Worm (Caenorhabditis elegans) whole organism, young adult: ENCODE results near the gene lin-14.

ENCODE experiments used
- B0261.1 ChIP-seq: sonication (generic microtip); optimal IDR thresholded peaks from 2 replicates; lab custom pipeline; 2016; ENCODE audit warnings: mild to moderate bottlenecking, missing genetic modification characterization, moderate library complexity, missing compliant biosample characterization
- B0336.3 ChIP-seq: fragments of 200-800 bp; sonication (Bioruptor generic); IDR thresholded peaks from 2 replicates; pipeline ENCODE4 v1.3.6; 2022; ENCODE audit warnings: missing genetic modification characterization, missing compliant biosample characterization
- C17E4.6 ChIP-seq: fragments of 200-800 bp; sonication (Bioruptor generic); IDR thresholded peaks from 2 replicates; pipeline ENCODE4 v1.3.6; 2022; ENCODE audit warnings: missing genetic modification reagents, missing genetic modification characterization, missing compliant biosample characterization
- F22D6.2 ChIP-seq: sonication (generic microtip); optimal IDR thresholded peaks from 2 replicates; lab custom pipeline; 2016; ENCODE audit warnings: mild to moderate bottlenecking, missing genetic modification characterization, missing compliant biosample characterization
- K11D2.4 ChIP-seq: fragments of 200-800 bp; sonication (Bioruptor generic); IDR thresholded peaks from 2 replicates; pipeline ENCODE4 v1.3.6; 2022; ENCODE audit warnings: missing genetic modification reagents, missing genetic modification characterization, missing compliant biosample characterization
- K12H6.12 ChIP-seq: fragments of 200-800 bp; sonication (Bioruptor generic); optimal IDR thresholded peaks from 2 replicates; lab custom pipeline; 2018; ENCODE audit warnings: mild to moderate bottlenecking, missing genetic modification characterization, missing compliant biosample characterization
- Y56A3A.18 ChIP-seq: fragments of 200-800 bp; sonication (Bioruptor generic); IDR thresholded peaks from 2 replicates; pipeline ENCODE4 v1.3.6; 2022; ENCODE audit warnings: missing genetic modification reagents, missing genetic modification characterization, missing compliant biosample characterization
- ZK185.1 ChIP-seq: sonication (generic microtip); optimal IDR thresholded peaks from 2 replicates; lab custom pipeline; 2016; ENCODE audit warnings: mild to moderate bottlenecking, missing genetic modification characterization, missing compliant biosample characterization; ENCODE audit not compliant: poor library complexity, severe bottlenecking
- akir-1 ChIP-seq: fragments of 200-800 bp; sonication (Bioruptor generic); optimal IDR thresholded peaks from 2 replicates; lab custom pipeline; 2018; ENCODE audit warnings: mild to moderate bottlenecking, missing genetic modification characterization, moderate library complexity, missing compliant biosample characterization
- attf-5 ChIP-seq: fragments of 200-800 bp; sonication (Bioruptor generic); optimal IDR thresholded peaks from 2 replicates; lab custom pipeline; 2018; ENCODE audit warnings: mild to moderate bottlenecking, missing genetic modification characterization, missing compliant biosample characterization
- attf-6 ChIP-seq: fragments of 200-800 bp; sonication (Bioruptor generic); IDR thresholded peaks from 2 replicates; pipeline ENCODE4 v1.3.6; 2022; ENCODE audit warnings: missing genetic modification reagents, missing genetic modification characterization, missing compliant biosample characterization
- bed-1 ChIP-seq: fragments of 200-800 bp; sonication (Bioruptor generic); IDR thresholded peaks from 2 replicates; pipeline ENCODE4 v1.3.6; 2022; ENCODE audit warnings: missing genetic modification reagents, missing genetic modification characterization, missing compliant biosample characterization
- ccch-3 ChIP-seq: fragments of 200-800 bp; sonication (Bioruptor generic); optimal IDR thresholded peaks from 2 replicates; lab custom pipeline; 2018; ENCODE audit warnings: mild to moderate bottlenecking, missing genetic modification characterization, missing compliant biosample characterization
- cebp-1 ChIP-seq, 2 experiments: fragments of 200-800 bp in 1 of 2; sonication (Bioruptor generic) in 1 of 2; sonication (generic microtip) in 1 of 2; IDR thresholded peaks in 1 of 2; optimal IDR thresholded peaks in 1 of 2; 2 replicates each; pipeline versions ENCODE4 v1.3.6 to Lab custom; 2017 to 2022; ENCODE audit warnings: missing compliant biosample characterization in 2 of 2, missing genetic modification characterization in 2 of 2, mild to moderate bottlenecking in 1 of 2, missing genetic modification reagents in 1 of 2, moderate library complexity in 1 of 2
- ceh-27 ChIP-seq: fragments of 200-800 bp; sonication (Bioruptor generic); optimal IDR thresholded peaks from 2 replicates; lab custom pipeline; 2018; ENCODE audit warnings: mild to moderate bottlenecking, missing genetic modification characterization, moderate library complexity, missing compliant biosample characterization
- ceh-58 ChIP-seq: fragments of 200-800 bp; sonication (Bioruptor generic); IDR thresholded peaks from 2 replicates; pipeline ENCODE4 v1.3.6; 2022; ENCODE audit warnings: missing genetic modification characterization, missing compliant biosample characterization
- ceh-91 ChIP-seq: fragments of 200-800 bp; sonication (Bioruptor generic); IDR thresholded peaks from 2 replicates; pipeline ENCODE4 v1.3.6; 2022; ENCODE audit warnings: missing genetic modification reagents, missing genetic modification characterization, missing compliant biosample characterization
- chd-7 ChIP-seq: sonication (generic microtip); optimal IDR thresholded peaks from 2 replicates; lab custom pipeline; 2016; ENCODE audit warnings: mild to moderate bottlenecking, missing genetic modification characterization, moderate library complexity, missing compliant biosample characterization
- dox-1 ChIP-seq: fragments of 200-800 bp; sonication (Bioruptor generic); IDR thresholded peaks from 2 replicates; pipeline ENCODE4 v1.3.6; 2022; ENCODE audit warnings: missing genetic modification reagents, missing genetic modification characterization, missing compliant biosample characterization
- gei-17 ChIP-seq: fragments of 200-800 bp; sonication (Bioruptor generic); optimal IDR thresholded peaks from 2 replicates; lab custom pipeline; 2018; ENCODE audit warnings: mild to moderate bottlenecking, missing genetic modification characterization, missing compliant biosample characterization
- hmg-1.2 ChIP-seq: fragments of 200-800 bp; sonication (Bioruptor generic); IDR thresholded peaks from 2 replicates; pipeline ENCODE4 v1.3.6; 2022; ENCODE audit warnings: missing genetic modification reagents, missing genetic modification characterization, missing compliant biosample characterization
- hsf-1 ChIP-seq: fragments of 200-800 bp; sonication (Bioruptor generic); IDR thresholded peaks from 2 replicates; pipeline ENCODE4 v1.3.6; 2022; ENCODE audit warnings: missing genetic modification reagents, missing genetic modification characterization, missing compliant biosample characterization
- let-607 ChIP-seq, 2 experiments: fragments of 200-800 bp in 1 of 2; sonication (Bioruptor generic) in 1 of 2; sonication (generic microtip) in 1 of 2; optimal IDR thresholded peaks; 2 replicates each; lab custom pipeline; 2016 to 2018; ENCODE audit warnings: mild to moderate bottlenecking in 2 of 2, missing compliant biosample characterization in 2 of 2, missing genetic modification characterization in 2 of 2, moderate library complexity in 2 of 2, missing genotype in 1 of 2
- lin-35 ChIP-seq, 3 experiments: fragments of 150-350 bp in 2 of 3; sonication (generic microtip) in 1 of 3; optimal IDR thresholded peaks; 2 replicates each; lab custom pipeline; 2014 to 2018; ENCODE audit warnings: missing biosample characterization in 3 of 3, missing genetic modification characterization in 3 of 3, missing genetic modification reagents in 3 of 3
- lin-40 ChIP-seq: sonication (generic microtip); optimal IDR thresholded peaks from 2 replicates; lab custom pipeline; 2016; ENCODE audit warnings: missing genetic modification characterization, mild to moderate bottlenecking, missing compliant biosample characterization, missing genotype, missing genetic modification reagents
- lir-1 ChIP-seq: fragments of 200-800 bp; sonication (Bioruptor generic); conservative IDR thresholded peaks from 2 replicates; pipeline ENCODE4 v1.3.6; 2022; ENCODE audit warnings: missing genetic modification reagents, missing genetic modification characterization, missing compliant biosample characterization
- madf-8 ChIP-seq: fragments of 200-800 bp; sonication (Bioruptor generic); conservative IDR thresholded peaks from 2 replicates; pipeline ENCODE4 v1.3.6; 2022; ENCODE audit warnings: missing genetic modification reagents, missing genetic modification characterization, missing compliant biosample characterization
- nfya-2 ChIP-seq: fragments of 200-800 bp; sonication (Bioruptor generic); IDR thresholded peaks from 2 replicates; pipeline ENCODE4 v1.3.6; 2022; ENCODE audit warnings: missing genetic modification reagents, missing genetic modification characterization, missing compliant biosample characterization
- nfyb-1 ChIP-seq: fragments of 200-800 bp; sonication (Bioruptor generic); IDR thresholded peaks from 2 replicates; pipeline ENCODE4 v1.3.6; 2022; ENCODE audit warnings: missing genetic modification reagents, missing genetic modification characterization, missing compliant biosample characterization
- nhr-80 ChIP-seq: sonication (generic microtip); optimal IDR thresholded peaks from 2 replicates; lab custom pipeline; 2016; ENCODE audit warnings: missing genetic modification characterization, missing compliant biosample characterization
- rcor-1 ChIP-seq: fragments of 200-800 bp; sonication (Bioruptor generic); IDR thresholded peaks from 2 replicates; pipeline ENCODE4 v1.3.6; 2022; ENCODE audit warnings: missing genetic modification reagents, missing genetic modification characterization, missing compliant biosample characterization
- repo-1 ChIP-seq: sonication (generic microtip); optimal IDR thresholded peaks from 2 replicates; lab custom pipeline; 2017; ENCODE audit warnings: mild to moderate bottlenecking, missing genetic modification characterization, missing compliant biosample characterization
- snpc-4 ChIP-seq, 5 experiments: fragments of 150-350 bp in 1 of 5; sonication (generic microtip) in 4 of 5; optimal IDR thresholded peaks; 2 replicates each; lab custom pipeline; 2014 to 2018; ENCODE audit warnings: missing genetic modification characterization in 5 of 5, missing biosample characterization in 3 of 5, antibody characterized with exemption in 2 of 5, mild to moderate bottlenecking in 2 of 5, missing compliant biosample characterization in 2 of 5, missing genotype in 2 of 5, moderate library complexity in 2 of 5, missing genetic modification reagents in 1 of 5
- somi-1 ChIP-seq: fragments of 200-800 bp; sonication (Bioruptor generic); optimal IDR thresholded peaks from 2 replicates; lab custom pipeline; 2018; ENCODE audit warnings: mild to moderate bottlenecking, missing genetic modification characterization, missing compliant biosample characterization
- tbp1 ChIP-seq: fragments of 200-800 bp; sonication (Bioruptor generic); optimal IDR thresholded peaks from 2 replicates; lab custom pipeline; 2018; ENCODE audit warnings: mild to moderate bottlenecking, missing genetic modification characterization, missing compliant biosample characterization
- tbx-9 ChIP-seq: sonication (generic microtip); optimal IDR thresholded peaks from 2 replicates; lab custom pipeline; 2016; ENCODE audit warnings: borderline replicate concordance, missing genetic modification characterization, inconsistent platforms, missing compliant biosample characterization
- tlf-1 ChIP-seq: fragments of 200-800 bp; sonication (Bioruptor generic); optimal IDR thresholded peaks from 2 replicates; lab custom pipeline; 2018; ENCODE audit warnings: mild to moderate bottlenecking, missing genetic modification characterization, missing compliant biosample characterization
- unc-62 ChIP-seq: fragments of 150-350 bp; optimal IDR thresholded peaks from 2 replicates; lab custom pipeline; 2014; ENCODE audit warnings: missing biosample characterization, missing genetic modification reagents, missing genetic modification characterization
- ztf-22 ChIP-seq: fragments of 200-800 bp; sonication (Bioruptor generic); optimal IDR thresholded peaks from 2 replicates; lab custom pipeline; 2018; ENCODE audit warnings: mild to moderate bottlenecking, missing genetic modification characterization, moderate library complexity, missing compliant biosample characterization
- ztf-26 ChIP-seq: sonication (generic microtip); optimal IDR thresholded peaks from 2 replicates; lab custom pipeline; 2017; ENCODE audit warnings: missing genetic modification characterization, missing compliant biosample characterization
- ztf-6 ChIP-seq: fragments of 200-800 bp; sonication (Bioruptor generic); IDR thresholded peaks from 2 replicates; pipeline ENCODE4 v1.3.6; 2022; ENCODE audit warnings: missing genetic modification reagents, missing genetic modification characterization, missing compliant biosample characterization

The lin-14 gene

DNA sequence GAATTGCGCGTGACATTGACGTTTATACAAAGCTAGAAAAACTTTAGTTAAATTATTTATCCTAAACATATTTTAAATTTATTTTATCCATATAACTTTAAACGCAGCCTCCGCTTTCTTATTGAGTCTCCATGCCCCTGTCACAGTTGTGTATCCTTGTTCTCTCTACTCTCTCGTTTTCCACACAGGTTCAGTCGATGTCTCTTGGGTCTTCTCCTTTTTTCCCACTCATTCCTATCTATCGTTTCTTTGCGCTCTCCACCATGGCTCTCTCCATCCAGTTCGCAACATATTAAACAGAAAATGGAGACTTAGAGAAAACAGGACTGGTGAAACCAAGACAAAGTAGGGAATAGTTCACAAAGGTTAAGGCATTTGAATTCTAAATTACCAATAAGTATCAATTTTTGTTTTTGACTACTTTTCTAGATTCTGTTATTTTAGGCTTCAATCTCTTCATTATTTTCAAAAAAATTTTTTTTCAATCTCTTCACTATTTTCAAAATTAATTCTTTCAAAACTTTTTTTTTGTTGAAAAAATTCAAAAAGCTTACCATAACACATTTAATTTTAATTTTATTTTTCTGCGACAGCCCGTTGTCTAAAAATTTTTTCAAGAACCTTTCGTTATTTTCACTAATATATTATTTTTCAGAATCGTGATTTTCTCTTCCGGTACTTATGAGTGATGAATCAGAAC, 56.8 kb downstream of the lin-14 start, which contains the start of gene sdc-2:
Gene sdc-2 (plus strand): TSS at position 650 of the 700 bp plus-strand sequence.
- TF ChIP-seq attf-6 (GFP tag; lab: Robert Waterston, UW) (no peak), nfya-2 (GFP tag; lab: Robert Waterston, UW) (no peak), ZK185.1 (tag; lab: Kevin White, UChicago) (peak; percentile 65), rcor-1 (GFP tag; lab: Robert Waterston, UW) (peak; percentile 73), akir-1 (peak; percentile 11), nhr-80 (tag; lab: Kevin White, UChicago) (peak; percentile 77), repo-1 (tag; lab: Kevin White, UChicago) (peak; percentile 63), K12H6.12 (tag; lab: Kevin White, UChicago) (peak; percentile 37), tbx-9 (tag; lab: Kevin White, UChicago) (no peak), snpc-4 (GFP tag; optimal IDR thresholded peaks at IDR 0.05; lab: Kevin White, UChicago) (no peak), snpc-4 (tag; optimal IDR thresholded peaks at IDR 0.05; lab: Kevin White, UChicago) (peak in 2 of 4 experiments; percentile 3 to 38), bed-1 (GFP tag; lab: Robert Waterston, UW) (no peak), ztf-6 (GFP tag; lab: Robert Waterston, UW) (no peak), ztf-26 (tag; lab: Kevin White, UChicago) (peak; percentile 66), C17E4.6 (GFP tag; lab: Robert Waterston, UW) (no peak), B0261.1 (tag; lab: Kevin White, UChicago) (peak; percentile 22), dox-1 (peak; percentile 86), tbp1 (GFP tag; lab: Kevin White, UChicago) (peak; percentile 64), lin-35 (GFP tag; optimal IDR thresholded peaks at IDR 0.05; lab: Kevin White, UChicago) (peak in 1 of 3 experiments; percentile 83), somi-1 (GFP tag; lab: Kevin White, UChicago) (peak; percentile 64), attf-5 (GFP tag; lab: Kevin White, UChicago) (peak; percentile 20), unc-62 (peak; percentile 2), ccch-3 (GFP tag; lab: Kevin White, UChicago) (no peak), F22D6.2 (tag; lab: Kevin White, UChicago) (no peak), lin-40 (tag; lab: Kevin White, UChicago) (peak; percentile 91), B0336.3 (peak; percentile 66), madf-8 (GFP tag; lab: Robert Waterston, UW) (no peak), ceh-58 (GFP tag; lab: Robert Waterston, UW) (no peak), cebp-1 (GFP tag; IDR thresholded peaks at IDR 0.05; lab: Robert Waterston, UW) (no peak), cebp-1 (tag; optimal IDR thresholded peaks at IDR 0.05; lab: Kevin White, UChicago) (peak; percentile 84), ceh-91 (GFP tag; lab: Robert Waterston, UW) (no peak), ceh-27 (peak; percentile 45), chd-7 (tag; lab: Kevin White, UChicago) (no peak), K11D2.4 (GFP tag; lab: Robert Waterston, UW) (peak; percentile 69; the same call in 1 of the 2 replicates), lir-1 (GFP tag; lab: Robert Waterston, UW) (0 out of 2 replicates have a peak, but pooled peaks have one; percentile 18), nfyb-1 (GFP tag; lab: Robert Waterston, UW) (peak; percentile 61; the same call in 1 of the 2 replicates), ztf-22 (GFP tag; lab: Kevin White, UChicago) (no peak), Y56A3A.18 (GFP tag; lab: Robert Waterston, UW) (peak; percentile 81; the same call in 1 of the 2 replicates), gei-17 (GFP tag; lab: Kevin White, UChicago) (peak; percentile 93), let-607 (tag; optimal IDR thresholded peaks at IDR 0.05; lab: Kevin White, UChicago) (peak in 1 of 2 experiments; percentile 5), tlf-1 (GFP tag; lab: Kevin White, UChicago) (peak; percentile 69), hmg-1.2 (GFP tag; lab: Robert Waterston, UW) (peak; percentile 74), hsf-1 (GFP tag; lab: Robert Waterston, UW) (no peak)
